Worm (Caenorhabditis elegans) whole organism, L4 larva: ENCODE results near the gene col-162.

ENCODE experiments used
- egl-27 ChIP-seq: sonication (generic microtip); optimal IDR thresholded peaks from 3 replicates; lab custom pipeline; 2017; ENCODE audit warnings: missing biosample characterization, missing genetic modification reagents, missing genetic modification characterization
- lin-13 ChIP-seq: fragments of 150-350 bp; optimal IDR thresholded peaks from 2 replicates; lab custom pipeline; 2014; ENCODE audit warnings: missing biosample characterization, missing genetic modification reagents, missing genetic modification characterization
- nhr-77 ChIP-seq: fragments of 150-350 bp; optimal IDR thresholded peaks from 2 replicates; lab custom pipeline; 2014; ENCODE audit warnings: missing biosample characterization, missing genetic modification characterization
- pha-4 ChIP-seq, 2 experiments: fragments of 150-350 bp in 1 of 2; fragments of 200-800 bp in 1 of 2; sonication (Bioruptor generic) in 1 of 2; IDR thresholded peaks in 1 of 2; optimal IDR thresholded peaks in 1 of 2; 2 replicates each; pipeline versions ENCODE4 v1.3.6 to Lab custom; 2014 to 2022; ENCODE audit warnings: missing genetic modification characterization in 2 of 2, missing genetic modification reagents in 2 of 2, missing biosample characterization in 1 of 2, missing compliant biosample characterization in 1 of 2
- php-3 ChIP-seq: fragments of 200-800 bp; sonication (Bioruptor generic); IDR thresholded peaks from 2 replicates; pipeline ENCODE4 v1.3.6; 2022; ENCODE audit warnings: missing genetic modification reagents, missing genetic modification characterization, missing compliant biosample characterization
- snpc-1.2 ChIP-seq: fragments of 200-800 bp; sonication (Bioruptor generic); IDR thresholded peaks from 2 replicates; pipeline ENCODE4 v1.3.6; 2022; ENCODE audit warnings: missing genetic modification reagents, missing genetic modification characterization, missing compliant biosample characterization
- snpc-4 ChIP-seq: fragments of 150-350 bp; optimal IDR thresholded peaks from 2 replicates; lab custom pipeline; 2014; ENCODE audit warnings: missing biosample characterization, missing genetic modification characterization
- tra-1 ChIP-seq: fragments of 200-800 bp; sonication (Bioruptor generic); IDR thresholded peaks from 2 replicates; pipeline ENCODE4 v1.3.6; 2022; ENCODE audit warnings: missing genetic modification reagents, missing genetic modification characterization, missing compliant biosample characterization
- ztf-11 ChIP-seq: fragments of 150-350 bp; optimal IDR thresholded peaks from 2 replicates; lab custom pipeline; 2014; ENCODE audit warnings: missing biosample characterization, missing genetic modification characterization

ce11 chrV:13427378-13427777, 14.4 kb upstream of the col-162 start:
- TF ChIP-seq snpc-1.2 (GFP tag; lab: Robert Waterston, UW) (no peak), snpc-4 (tag; lab: Kevin White, UChicago) (no peak), php-3 (GFP tag; lab: Robert Waterston, UW) (no peak), pha-4 (GFP tag; IDR thresholded peaks at IDR 0.05; lab: Robert Waterston, UW) (no peak), pha-4 (tag; optimal IDR thresholded peaks at IDR 0.05; lab: Kevin White, UChicago) (no peak), nhr-77 (no peak), tra-1 (GFP tag; lab: Robert Waterston, UW) (no peak), ztf-11 (tag; lab: Kevin White, UChicago) (no peak), lin-13 (no peak), egl-27 (no peak)
